Worm (Caenorhabditis elegans) whole organism, L3 larva: ENCODE results near the gene hpr-9.
A peak's percentile ranks its signal among the peaks of the same experiment; 100 is the strongest.

Experiments
- R02D3.7 ChIP-seq: fragments of 150-350 bp; optimal IDR thresholded peaks from 2 replicates; lab custom pipeline; 2014; ENCODE audit warnings: missing biosample characterization, missing genetic modification characterization
- ZK546.5 ChIP-seq: sonication (generic microtip); optimal IDR thresholded peaks from 2 replicates; lab custom pipeline; 2017; ENCODE audit warnings: missing biosample characterization, missing genetic modification characterization
- aly-2 ChIP-seq: fragments of 150-350 bp; optimal IDR thresholded peaks from 2 replicates; lab custom pipeline; 2014; ENCODE audit warnings: missing biosample characterization, missing genetic modification characterization
- ama-1 ChIP-seq: fragments of 150-350 bp; optimal IDR thresholded peaks from 2 replicates; lab custom pipeline; 2018
- ceh-16 ChIP-seq: sonication (generic microtip); optimal IDR thresholded peaks from 2 replicates; lab custom pipeline; 2017; ENCODE audit warnings: missing biosample characterization, missing genetic modification characterization
- ceh-28 ChIP-seq: fragments of 150-350 bp; optimal IDR thresholded peaks from 2 replicates; lab custom pipeline; 2014; ENCODE audit warnings: missing biosample characterization, missing genetic modification reagents, missing genetic modification characterization
- ceh-82 ChIP-seq: fragments of 150-350 bp; optimal IDR thresholded peaks from 2 replicates; lab custom pipeline; 2014; ENCODE audit warnings: missing biosample characterization, missing genetic modification characterization
- ceh-9 ChIP-seq: sonication (generic microtip); optimal IDR thresholded peaks from 2 replicates; lab custom pipeline; 2018; ENCODE audit warnings: missing biosample characterization, missing genetic modification characterization
- daf-12 ChIP-seq: fragments of 150-350 bp; optimal IDR thresholded peaks from 2 replicates; lab custom pipeline; 2014; ENCODE audit warnings: missing biosample characterization, missing genetic modification reagents, missing genetic modification characterization
- egl-27 ChIP-seq: sonication (generic microtip); optimal IDR thresholded peaks from 4 replicates; lab custom pipeline; 2017; ENCODE audit warnings: missing biosample characterization, missing genetic modification reagents, missing genetic modification characterization
- egl-5 ChIP-seq: fragments of 150-350 bp; optimal IDR thresholded peaks from 2 replicates; lab custom pipeline; 2017; ENCODE audit warnings: missing biosample characterization, missing genetic modification reagents, missing genetic modification characterization, inconsistent platforms
- elt-1 ChIP-seq: fragments of 150-350 bp; optimal IDR thresholded peaks from 2 replicates; lab custom pipeline; 2014; ENCODE audit warnings: missing biosample characterization, missing genetic modification characterization
- elt-2 ChIP-seq: sonication (generic microtip); optimal IDR thresholded peaks from 2 replicates; lab custom pipeline; 2016; ENCODE audit warnings: missing genetic modification reagents, mild to moderate bottlenecking, missing genetic modification characterization, missing compliant biosample characterization
- elt-3 ChIP-seq, 3 experiments: fragments of 150-350 bp in 1 of 3; sonication (generic microtip) in 2 of 3; optimal IDR thresholded peaks; 2 replicates in 2 of 3; 4 replicates in 1 of 3; lab custom pipeline; 2014 to 2017; ENCODE audit warnings: missing biosample characterization in 3 of 3, missing genetic modification characterization in 3 of 3
- eor-1 ChIP-seq, 2 experiments: fragments of 150-350 bp; optimal IDR thresholded peaks; 2 replicates each; lab custom pipeline; 2014 to 2018; ENCODE audit warnings: missing biosample characterization in 2 of 2, missing genetic modification characterization in 2 of 2
- fkh-10 ChIP-seq: sonication (generic microtip); optimal IDR thresholded peaks from 2 replicates; lab custom pipeline; 2017; ENCODE audit warnings: missing biosample characterization, missing genetic modification reagents, missing genetic modification characterization
- fkh-2 ChIP-seq: fragments of 150-350 bp; optimal IDR thresholded peaks from 2 replicates; lab custom pipeline; 2014; ENCODE audit warnings: missing biosample characterization, missing genetic modification reagents, missing genetic modification characterization
- fos-1 ChIP-seq: fragments of 150-350 bp; optimal IDR thresholded peaks from 2 replicates; lab custom pipeline; 2014; ENCODE audit warnings: missing biosample characterization, missing genetic modification characterization
- hmg-11 ChIP-seq: sonication (generic microtip); optimal IDR thresholded peaks from 2 replicates; lab custom pipeline; 2016; ENCODE audit warnings: missing genetic modification characterization, missing compliant biosample characterization
- jun-1 ChIP-seq: fragments of 150-350 bp; optimal IDR thresholded peaks from 2 replicates; lab custom pipeline; 2014; ENCODE audit warnings: missing biosample characterization, missing genetic modification reagents, missing genetic modification characterization
- lin-15B ChIP-seq: fragments of 150-350 bp; optimal IDR thresholded peaks from 2 replicates; lab custom pipeline; 2014; ENCODE audit warnings: missing biosample characterization, missing genetic modification characterization
- lin-39 ChIP-seq: fragments of 150-350 bp; optimal IDR thresholded peaks from 2 replicates; lab custom pipeline; 2018; ENCODE audit warnings: missing biosample characterization, missing genetic modification reagents, missing genetic modification characterization
- lsy-12 ChIP-seq: sonication (generic microtip); optimal IDR thresholded peaks from 2 replicates; lab custom pipeline; 2016; ENCODE audit warnings: mild to moderate bottlenecking, missing genetic modification characterization, missing compliant biosample characterization
- mdl-1 ChIP-seq: fragments of 150-350 bp; optimal IDR thresholded peaks from 2 replicates; lab custom pipeline; 2014; ENCODE audit warnings: missing biosample characterization, missing genetic modification characterization
- mml-1 ChIP-seq: fragments of 150-350 bp; sonication (generic microtip); optimal IDR thresholded peaks from 3 replicates; lab custom pipeline; 2014; ENCODE audit warnings: missing biosample characterization, missing genetic modification characterization
- nfya-1 ChIP-seq: sonication (generic microtip); optimal IDR thresholded peaks from 2 replicates; lab custom pipeline; 2017; ENCODE audit warnings: missing genetic modification characterization, mild to moderate bottlenecking, missing compliant biosample characterization, antibody characterized with exemption, moderate library complexity; ENCODE audit not compliant: insufficient read depth
- nhr-11 ChIP-seq: fragments of 150-350 bp; optimal IDR thresholded peaks from 2 replicates; lab custom pipeline; 2014; ENCODE audit warnings: missing biosample characterization, missing genetic modification characterization
- nhr-12 ChIP-seq: fragments of 150-350 bp; optimal IDR thresholded peaks from 2 replicates; lab custom pipeline; 2014; ENCODE audit warnings: missing biosample characterization, missing genetic modification characterization
- nhr-23 ChIP-seq: fragments of 150-350 bp; optimal IDR thresholded peaks from 2 replicates; lab custom pipeline; 2014; ENCODE audit warnings: missing biosample characterization, missing genetic modification reagents, missing genetic modification characterization
- nhr-237 ChIP-seq: fragments of 150-350 bp; optimal IDR thresholded peaks from 2 replicates; lab custom pipeline; 2014; ENCODE audit warnings: missing biosample characterization, missing genetic modification characterization
- nhr-25 ChIP-seq: sonication (generic microtip); optimal IDR thresholded peaks from 2 replicates; lab custom pipeline; 2017; ENCODE audit warnings: missing biosample characterization, missing genetic modification characterization
- nhr-28 ChIP-seq: fragments of 150-350 bp; optimal IDR thresholded peaks from 2 replicates; lab custom pipeline; 2014; ENCODE audit warnings: missing biosample characterization, missing genetic modification characterization
- nhr-43 ChIP-seq: sonication (generic microtip); optimal IDR thresholded peaks from 2 replicates; lab custom pipeline; 2016; ENCODE audit warnings: mild to moderate bottlenecking, missing genetic modification characterization, missing compliant biosample characterization; ENCODE audit not compliant: poor library complexity, severe bottlenecking
- nhr-67 ChIP-seq: fragments of 150-350 bp; optimal IDR thresholded peaks from 2 replicates; lab custom pipeline; 2014; ENCODE audit warnings: missing biosample characterization, missing genetic modification characterization
- nhr-76 ChIP-seq: fragments of 150-350 bp; sonication (generic microtip); optimal IDR thresholded peaks from 5 replicates; lab custom pipeline; 2014; ENCODE audit warnings: missing biosample characterization, missing genetic modification characterization
- nhr-77 ChIP-seq: fragments of 150-350 bp; optimal IDR thresholded peaks from 2 replicates; lab custom pipeline; 2014; ENCODE audit warnings: missing biosample characterization, missing genetic modification characterization
- pha-4 ChIP-seq: fragments of 150-350 bp; optimal IDR thresholded peaks from 2 replicates; lab custom pipeline; 2014; ENCODE audit warnings: missing biosample characterization, missing genetic modification reagents, missing genetic modification characterization
- pqm-1 ChIP-seq: fragments of 150-350 bp; optimal IDR thresholded peaks from 2 replicates; lab custom pipeline; 2017; ENCODE audit warnings: missing biosample characterization, missing genetic modification characterization, inconsistent platforms
- sea-2 ChIP-seq: fragments of 150-350 bp; sonication (generic microtip); optimal IDR thresholded peaks from 4 replicates; lab custom pipeline; 2014; ENCODE audit warnings: missing biosample characterization, missing genetic modification reagents, missing genetic modification characterization
- skn-1 ChIP-seq: fragments of 150-350 bp; optimal IDR thresholded peaks from 2 replicates; lab custom pipeline; 2014; ENCODE audit warnings: missing biosample characterization, missing genetic modification characterization
- snpc-4 ChIP-seq: fragments of 150-350 bp; optimal IDR thresholded peaks from 2 replicates; lab custom pipeline; 2014; ENCODE audit warnings: missing biosample characterization, missing genetic modification characterization
- tbx-2 ChIP-seq: sonication (generic microtip); optimal IDR thresholded peaks from 2 replicates; lab custom pipeline; 2016; ENCODE audit warnings: mild to moderate bottlenecking, missing genetic modification characterization, missing compliant biosample characterization
- unc-39 ChIP-seq: sonication (generic microtip); optimal IDR thresholded peaks from 4 replicates; lab custom pipeline; 2017; ENCODE audit warnings: missing biosample characterization, missing genetic modification characterization
- unc-62 ChIP-seq: fragments of 150-350 bp; sonication (generic microtip); optimal IDR thresholded peaks from 4 replicates; lab custom pipeline; 2014; ENCODE audit warnings: missing biosample characterization, missing genetic modification reagents, missing genetic modification characterization
- zag-1 ChIP-seq: fragments of 150-350 bp; optimal IDR thresholded peaks from 2 replicates; lab custom pipeline; 2014; ENCODE audit warnings: missing biosample characterization, missing genetic modification characterization
- ztf-11 ChIP-seq: fragments of 150-350 bp; optimal IDR thresholded peaks from 2 replicates; lab custom pipeline; 2014; ENCODE audit warnings: missing biosample characterization, missing genetic modification characterization
- ztf-4 ChIP-seq: fragments of 150-350 bp; optimal IDR thresholded peaks from 2 replicates; lab custom pipeline; 2014; ENCODE audit warnings: missing biosample characterization, missing genetic modification characterization

Gene hpr-9

ce11 chrIII:10632590-10633402 lies 11.4 kb downstream of the hpr-9 start, which contains the start of gene Y39A1A.10 (continued):
- TF ChIP-seq jun-1 (tag; lab: Kevin White, UChicago) (peak; percentile 33), mml-1 (tag; lab: Kevin White, UChicago) (no peak), eor-1 (tag; optimal IDR thresholded peaks at IDR 0.05; lab: Kevin White, UChicago) (no peak), ceh-82 (tag; lab: Kevin White, UChicago) (no peak), snpc-4 (tag; lab: Kevin White, UChicago) (no peak), fos-1 (tag; lab: Kevin White, UChicago) (no peak), nhr-12 (tag; lab: Kevin White, UChicago) (no peak)

- no peak for TF ChIP-seq ZK546.5 (tag; lab: Kevin White, UChicago)
Observed at ce11 chrIII:10633403-10633674, 12.0 kb downstream of the hpr-9 start, which contains the start of gene Y39A1A.9. Gene Y39A1A.9, minus strand, starts transcription at chrIII:10633501.

- peak; percentile 89 for TF ChIP-seq pha-4
- TF ChIP-seq eor-1 (tag; optimal IDR thresholded peaks at IDR 0.05; lab: Kevin White, UChicago), result no peak
- peak; percentile 77 for TF ChIP-seq tbx-2 (tag; lab: Kevin White, UChicago)
- peak; percentile 4 for TF ChIP-seq snpc-4 (tag; lab: Kevin White, UChicago)
- no peak for TF ChIP-seq fkh-2 (tag; lab: Kevin White, UChicago)
- TF ChIP-seq fkh-10 (GFP tag; lab: Kevin White, UChicago), result peak; percentile 35
- TF ChIP-seq mdl-1, result peak; percentile 84
- peak; percentile 78 for TF ChIP-seq egl-5 (tag; lab: Kevin White, UChicago)
- no peak for TF ChIP-seq ceh-16 (tag; lab: Kevin White, UChicago)
- TF ChIP-seq lin-15B (tag; lab: Kevin White, UChicago), result peak; percentile 62
- peak; percentile 82 for TF ChIP-seq nhr-43 (tag; lab: Kevin White, UChicago)
- no peak for TF ChIP-seq nhr-77 (tag; lab: Kevin White, UChicago)
- TF ChIP-seq ama-1, result peak; percentile 74
- no peak for TF ChIP-seq mml-1 (tag; lab: Kevin White, UChicago)
- TF ChIP-seq unc-62, result peak; percentile 92
- peak; percentile 78 for TF ChIP-seq R02D3.7 (tag; lab: Kevin White, UChicago)
- TF ChIP-seq nhr-12 (tag; lab: Kevin White, UChicago), result no peak
- TF ChIP-seq nhr-237 (tag; lab: Kevin White, UChicago), result no peak
- peak; percentile 95 for TF ChIP-seq nhr-23 (tag; lab: Kevin White, UChicago)
- peak; percentile 73 for TF ChIP-seq skn-1 (tag; lab: Kevin White, UChicago)
- TF ChIP-seq lsy-12, result peak; percentile 90
- TF ChIP-seq nhr-28, result no peak
- no peak for TF ChIP-seq ceh-9 (tag; lab: Kevin White, UChicago)
- peak; percentile 99 for TF ChIP-seq lin-39 (tag; lab: Kevin White, UChicago)
- peak; percentile 67 for TF ChIP-seq ceh-82 (tag; lab: Kevin White, UChicago)
- no peak for TF ChIP-seq nhr-67 (tag; lab: Kevin White, UChicago)
- no peak for TF ChIP-seq ztf-11 (tag; lab: Kevin White, UChicago)
- no peak for TF ChIP-seq egl-27 (tag; lab: Kevin White, UChicago)
- TF ChIP-seq elt-2 (tag; lab: Kevin White, UChicago), result peak; percentile 79
- TF ChIP-seq elt-3 (tag; optimal IDR thresholded peaks at IDR 0.05; lab: Kevin White, UChicago), result no peak
- TF ChIP-seq daf-12 (tag; lab: Kevin White, UChicago), result no peak
- TF ChIP-seq nhr-25, result peak; percentile 95
- TF ChIP-seq sea-2 (GFP tag; lab: Kevin White, UChicago), result peak; percentile 55
- peak; percentile 26 for TF ChIP-seq nhr-11 (tag; lab: Kevin White, UChicago)
- peak; percentile 64 for TF ChIP-seq fos-1 (tag; lab: Kevin White, UChicago)
- TF ChIP-seq nfya-1 (tag; lab: Kevin White, UChicago), result peak; percentile 98
- TF ChIP-seq nhr-76 (tag; lab: Kevin White, UChicago), result peak; percentile 6
- peak; percentile 90 for TF ChIP-seq ceh-28 (tag; lab: Kevin White, UChicago)
- TF ChIP-seq ZK546.5 (tag; lab: Kevin White, UChicago), result no peak
- peak; percentile 80 for TF ChIP-seq jun-1 (tag; lab: Kevin White, UChicago)
- TF ChIP-seq elt-1, result no peak
- TF ChIP-seq unc-39 (tag; lab: Kevin White, UChicago), result no peak
- TF ChIP-seq hmg-11 (tag; lab: Kevin White, UChicago), result peak; percentile 88
- peak; percentile 43 for TF ChIP-seq zag-1 (tag; lab: Kevin White, UChicago)
- no peak for TF ChIP-seq aly-2 (tag; lab: Kevin White, UChicago)
- TF ChIP-seq ztf-4 (tag; lab: Kevin White, UChicago), result peak; percentile 3
- peak; percentile 26 for TF ChIP-seq pqm-1 (tag; lab: Kevin White, UChicago)
Observed at ce11 chrIII:10634034-10634433, 12.7 kb downstream of the hpr-9 start.
